Worm (Caenorhabditis elegans) whole organism, late embryonic: ENCODE results near the gene kcnl-1.

ENCODE experiments used
- ahr-1 ChIP-seq: sonication (generic microtip); optimal IDR thresholded peaks from 2 replicates; lab custom pipeline; 2016; ENCODE audit warnings: missing genetic modification characterization, missing compliant biosample characterization
- ama-1 ChIP-seq: fragments of 150-350 bp; optimal IDR thresholded peaks from 2 replicates; lab custom pipeline; 2014
- ceh-18 ChIP-seq: sonication (generic microtip); optimal IDR thresholded peaks from 2 replicates; lab custom pipeline; 2016; ENCODE audit warnings: missing genetic modification characterization, missing compliant biosample characterization
- dve-1 ChIP-seq: sonication (generic microtip); optimal IDR thresholded peaks from 2 replicates; lab custom pipeline; 2017; ENCODE audit warnings: antibody characterized with exemption, mild to moderate bottlenecking, missing genetic modification characterization, missing compliant biosample characterization
- elt-4 ChIP-seq: sonication (generic microtip); optimal IDR thresholded peaks from 2 replicates; lab custom pipeline; 2016; ENCODE audit warnings: missing genetic modification characterization, missing compliant biosample characterization
- fkh-10 ChIP-seq: fragments of 150-350 bp; optimal IDR thresholded peaks from 2 replicates; lab custom pipeline; 2014; ENCODE audit warnings: missing biosample characterization, missing genetic modification reagents, missing genetic modification characterization
- hlh-8 ChIP-seq: sonication (generic microtip); optimal IDR thresholded peaks from 2 replicates; lab custom pipeline; 2016; ENCODE audit warnings: missing genotype, missing genetic modification characterization, missing compliant biosample characterization
- pha-2 ChIP-seq: sonication (generic microtip); optimal IDR thresholded peaks from 2 replicates; lab custom pipeline; 2017; ENCODE audit warnings: mild to moderate bottlenecking, missing genetic modification characterization, missing compliant biosample characterization
- pha-4 ChIP-seq: fragments of 150-350 bp; optimal IDR thresholded peaks from 2 replicates; lab custom pipeline; 2018; ENCODE audit warnings: missing biosample characterization, missing genetic modification reagents, missing genetic modification characterization
- pqm-1 ChIP-seq: sonication (generic microtip); optimal IDR thresholded peaks from 2 replicates; lab custom pipeline; 2016; ENCODE audit warnings: missing genetic modification characterization, missing compliant biosample characterization

DNA sequence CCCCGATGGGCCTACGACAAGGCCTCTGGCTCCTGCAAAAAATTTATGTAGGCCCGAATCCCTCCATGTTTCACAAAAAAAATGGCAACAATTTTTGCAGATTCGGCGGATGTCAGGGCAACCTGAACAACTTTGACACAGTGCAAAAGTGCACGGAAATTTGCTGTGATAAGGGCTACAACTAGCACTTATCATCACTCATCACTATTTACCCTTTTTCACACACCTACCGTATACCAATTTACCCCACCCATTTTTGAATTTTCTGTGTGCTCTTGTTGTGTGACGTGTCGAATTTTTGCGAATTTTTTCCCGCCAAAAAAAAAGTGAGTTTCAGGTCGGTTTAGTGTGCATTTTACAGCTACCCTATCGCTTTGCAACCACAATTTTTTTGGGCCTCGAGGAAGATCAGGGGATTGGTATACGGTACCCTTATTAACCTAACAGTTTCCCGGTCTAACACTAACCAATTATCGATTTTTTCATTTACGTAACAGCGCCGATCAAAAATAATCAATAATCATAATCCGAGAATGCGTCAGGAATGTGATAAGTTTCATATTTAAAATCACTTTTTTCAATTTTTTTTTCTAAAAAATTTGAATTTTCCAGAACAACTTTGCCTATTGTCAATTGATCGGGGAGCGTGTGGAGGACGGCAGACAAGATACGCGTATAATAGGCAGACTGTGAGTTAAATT is 46.6 kb upstream of the kcnl-1 start:
- TF ChIP-seq ahr-1 (tag; lab: Kevin White, UChicago) (no peak), dve-1 (tag; lab: Kevin White, UChicago) (no peak), pqm-1 (tag; lab: Kevin White, UChicago) (no peak), fkh-10 (GFP tag; lab: Kevin White, UChicago) (no peak), ama-1 (lab: Kevin White, UChicago) (no peak), ceh-18 (no peak), pha-2 (no peak), hlh-8 (no peak), pha-4 (tag; lab: Kevin White, UChicago) (no peak), elt-4 (no peak)
